Worm (Caenorhabditis elegans) whole organism, L4 larva: ENCODE data around the gene cnt-2.
A peak's percentile ranks its signal among the peaks of the same experiment; 100 is the strongest.

Experiments
- F49E8.2 ChIP-seq: sonication (generic microtip); optimal IDR thresholded peaks from 2 replicates; lab custom pipeline; 2016; ENCODE audit warnings: missing compliant biosample characterization, mild to moderate bottlenecking, missing genetic modification characterization, borderline replicate concordance
- aly-2 ChIP-seq: sonication (generic microtip); optimal IDR thresholded peaks from 2 replicates; lab custom pipeline; 2018; ENCODE audit warnings: missing biosample characterization, missing genetic modification characterization
- ama-1 ChIP-seq: fragments of 150-350 bp; optimal IDR thresholded peaks from 2 replicates; lab custom pipeline; 2014; ENCODE audit warnings: inconsistent platforms, mixed read lengths
- ceh-82 ChIP-seq: sonication (generic microtip); optimal IDR thresholded peaks from 2 replicates; lab custom pipeline; 2017; ENCODE audit warnings: missing biosample characterization, missing genetic modification characterization
- daf-8 ChIP-seq: fragments of 200-800 bp; sonication (Bioruptor generic); IDR thresholded peaks from 2 replicates; pipeline ENCODE4 v1.3.6; 2022; ENCODE audit warnings: missing genetic modification characterization, missing compliant biosample characterization
- dmd-6 ChIP-seq: fragments of 200-800 bp; sonication (Bioruptor generic); IDR thresholded peaks from 2 replicates; pipeline ENCODE4 v1.3.6; 2022; ENCODE audit warnings: missing genetic modification reagents, missing genetic modification characterization, missing compliant biosample characterization
- lsy-2 ChIP-seq, 2 experiments: fragments of 150-350 bp in 1 of 2; sonication (generic microtip) in 1 of 2; optimal IDR thresholded peaks; 2 replicates each; lab custom pipeline; 2014 to 2017; ENCODE audit warnings: missing biosample characterization in 2 of 2, missing genetic modification characterization in 2 of 2
- nhr-28 ChIP-seq: fragments of 150-350 bp; optimal IDR thresholded peaks from 2 replicates; lab custom pipeline; 2014; ENCODE audit warnings: missing biosample characterization, missing genetic modification characterization
- rbr-2 ChIP-seq: sonication (generic microtip); optimal IDR thresholded peaks from 2 replicates; lab custom pipeline; 2016; ENCODE audit warnings: missing genotype, missing genetic modification characterization, missing compliant biosample characterization
- snpc-4 ChIP-seq: fragments of 150-350 bp; optimal IDR thresholded peaks from 2 replicates; lab custom pipeline; 2014; ENCODE audit warnings: missing biosample characterization, missing genetic modification characterization

ce11 chrIII:10656069-10656468, 1.3 kb downstream of the cnt-2 start:
- TF ChIP-seq nhr-28 (tag; lab: Kevin White, UChicago) (peak; percentile 26), ama-1 (lab: Kevin White, UChicago) (no peak), snpc-4 (no peak), daf-8 (GFP tag; lab: Robert Waterston, UW) (no peak), F49E8.2 (no peak), dmd-6 (GFP tag; lab: Robert Waterston, UW) (peak; percentile 46; the same call in 1 of the 2 replicates), rbr-2 (tag; lab: Kevin White, UChicago) (no peak), lsy-2 (tag; optimal IDR thresholded peaks at IDR 0.05; lab: Kevin White, UChicago) (no peak), aly-2 (tag; lab: Kevin White, UChicago) (no peak), ceh-82 (tag; lab: Kevin White, UChicago) (no peak)
